Fruit fly (Drosophila melanogaster) whole organism, embryonic: ENCODE results near the gene Fcp3C.
A peak's percentile ranks its signal among the peaks of the same experiment; 100 is the strongest.

ENCODE experiments used
- Atf3 ChIP-seq: fragments of 200-800 bp; sonication (Bioruptor generic); optimal IDR thresholded peaks from 3 replicates; lab custom pipeline; 2016; ENCODE audit warnings: missing biosample characterization, missing genetic modification characterization
- CG11085 ChIP-seq: fragments of 200-800 bp; sonication (Bioruptor generic); IDR thresholded peaks from 2 replicates; pipeline ENCODE4 v1.3.6; 2022; ENCODE audit warnings: missing biosample characterization, missing genetic modification characterization
- CG11247 ChIP-seq: fragments of 200-800 bp; sonication (Bioruptor generic); IDR thresholded peaks from 2 replicates; pipeline ENCODE4 v1.3.6; 2022; ENCODE audit warnings: missing biosample characterization, missing genetic modification characterization
- CG11504 ChIP-seq: fragments of 200-800 bp; sonication (Bioruptor generic); optimal IDR thresholded peaks from 3 replicates; lab custom pipeline; 2019; ENCODE audit warnings: missing biosample characterization, mild to moderate bottlenecking, missing genetic modification characterization, moderate library complexity
- CG12219 ChIP-seq: fragments of 200-800 bp; sonication (Bioruptor generic); optimal IDR thresholded peaks from 3 replicates; lab custom pipeline; 2018; ENCODE audit warnings: missing biosample characterization, mild to moderate bottlenecking, missing genetic modification characterization
- CG12942 ChIP-seq: fragments of 200-800 bp; sonication (Bioruptor generic); optimal IDR thresholded peaks from 3 replicates; lab custom pipeline; 2016; ENCODE audit warnings: missing biosample characterization, missing genetic modification characterization
- CG15601 ChIP-seq: fragments of 200-800 bp; sonication (Bioruptor generic); optimal IDR thresholded peaks from 3 replicates; lab custom pipeline; 2019; ENCODE audit warnings: missing biosample characterization, mild to moderate bottlenecking, missing genetic modification characterization, moderate library complexity
- CG16813 ChIP-seq: fragments of 200-800 bp; sonication (Bioruptor generic); IDR thresholded peaks from 3 replicates; pipeline ENCODE4 v1.3.6; 2022; ENCODE audit warnings: missing biosample characterization, missing genetic modification characterization; ENCODE audit not compliant: partially characterized antibody
- CG16863 ChIP-seq: fragments of 200-800 bp; sonication (Bioruptor generic); optimal IDR thresholded peaks from 3 replicates; lab custom pipeline; 2016; ENCODE audit warnings: missing biosample characterization, missing genetic modification characterization
- CG17186 ChIP-seq: fragments of 200-800 bp; sonication (Bioruptor generic); optimal IDR thresholded peaks from 3 replicates; lab custom pipeline; 2017; ENCODE audit warnings: missing biosample characterization, missing genetic modification reagents, missing genetic modification characterization
- CG31441 ChIP-seq: fragments of 200-800 bp; sonication (Bioruptor generic); IDR thresholded peaks from 2 replicates; pipeline ENCODE4 v1.3.6; 2022; ENCODE audit warnings: missing biosample characterization, missing genetic modification characterization
- CG3281 ChIP-seq: fragments of 200-800 bp; sonication (Bioruptor generic); optimal IDR thresholded peaks from 3 replicates; lab custom pipeline; 2017; ENCODE audit warnings: missing biosample characterization, mild to moderate bottlenecking, missing genetic modification characterization
- CG34376 ChIP-seq: fragments of 200-800 bp; sonication (Bioruptor generic); optimal IDR thresholded peaks from 2 replicates; lab custom pipeline; 2018; ENCODE audit warnings: missing biosample characterization, mild to moderate bottlenecking, missing genetic modification characterization
- CG34422 ChIP-seq: fragments of 200-800 bp; sonication (Bioruptor generic); IDR thresholded peaks from 3 replicates; pipeline ENCODE4 v1.3.6; 2022; ENCODE audit warnings: missing biosample characterization, missing genetic modification characterization
- CG3847 ChIP-seq: fragments of 200-800 bp; sonication (Bioruptor generic); IDR thresholded peaks from 2 replicates; pipeline ENCODE4 v1.3.6; 2022; ENCODE audit warnings: missing biosample characterization, missing genetic modification characterization
- CG3995 ChIP-seq: fragments of 200-800 bp; sonication (Bioruptor generic); optimal IDR thresholded peaks from 3 replicates; lab custom pipeline; 2016; ENCODE audit warnings: missing biosample characterization, missing genetic modification characterization
- CG4328 ChIP-seq: fragments of 200-800 bp; sonication (Bioruptor generic); optimal IDR thresholded peaks from 3 replicates; lab custom pipeline; 2017; ENCODE audit warnings: missing biosample characterization, missing genetic modification reagents, missing genetic modification characterization
- CG6272 ChIP-seq: fragments of 200-800 bp; sonication (Bioruptor generic); IDR thresholded peaks from 2 replicates; pipeline ENCODE4 v1.3.6; 2022; ENCODE audit warnings: missing biosample characterization, missing genetic modification characterization
- CG6854 ChIP-seq: fragments of 200-800 bp; sonication (Bioruptor generic); optimal IDR thresholded peaks from 3 replicates; lab custom pipeline; 2017; ENCODE audit warnings: missing biosample characterization, mild to moderate bottlenecking, missing genetic modification characterization
- CG7372 ChIP-seq: fragments of 200-800 bp; sonication (Bioruptor generic); IDR thresholded peaks from 2 replicates; pipeline ENCODE4 v1.3.6; 2022; ENCODE audit warnings: missing biosample characterization, missing genetic modification characterization
- CG7786 ChIP-seq: fragments of 200-800 bp; sonication (Bioruptor generic); optimal IDR thresholded peaks from 2 replicates; lab custom pipeline; 2016; ENCODE audit warnings: missing biosample characterization, missing genetic modification characterization
- CG7839 ChIP-seq: fragments of 200-800 bp; sonication (Bioruptor generic); optimal IDR thresholded peaks from 3 replicates; lab custom pipeline; 2018; ENCODE audit warnings: missing biosample characterization, mild to moderate bottlenecking, missing genetic modification characterization, moderate library complexity
- CG9797 ChIP-seq: fragments of 200-800 bp; sonication (Bioruptor generic); optimal IDR thresholded peaks from 3 replicates; lab custom pipeline; 2018; ENCODE audit warnings: missing biosample characterization, mild to moderate bottlenecking, missing genetic modification characterization
- Dad ChIP-seq: fragments of 200-800 bp; sonication (Bioruptor generic); optimal IDR thresholded peaks from 3 replicates; lab custom pipeline; 2016; ENCODE audit warnings: missing biosample characterization, missing genetic modification characterization
- Deaf1 ChIP-seq: fragments of 200-800 bp; optimal IDR thresholded peaks from 3 replicates; lab custom pipeline; 2019; ENCODE audit warnings: missing biosample characterization, mild to moderate bottlenecking, missing genetic modification characterization, moderate library complexity
- H15 ChIP-seq: fragments of 200-800 bp; sonication (Bioruptor generic); IDR thresholded peaks from 3 replicates; pipeline ENCODE4 v1.3.6; 2022; ENCODE audit warnings: missing biosample characterization, missing genetic modification characterization
- Hr39 ChIP-seq: fragments of >200 bp; optimal IDR thresholded peaks from 2 replicates; lab custom pipeline; 2017
- Hr51 ChIP-seq, 2 experiments: fragments of 200-800 bp; sonication (Bioruptor generic); optimal IDR thresholded peaks; 2 replicates in 1 of 2; 3 replicates in 1 of 2; lab custom pipeline; 2016 to 2018; ENCODE audit warnings: missing biosample characterization in 2 of 2, missing genetic modification characterization in 2 of 2, mild to moderate bottlenecking in 1 of 2, moderate library complexity in 1 of 2
- Jarid2 ChIP-seq: fragments of 200-800 bp; sonication (Bioruptor generic); optimal IDR thresholded peaks from 3 replicates; lab custom pipeline; 2017; ENCODE audit warnings: mild to moderate bottlenecking, missing biosample characterization, missing genetic modification reagents, missing genetic modification characterization
- Med ChIP-seq: fragments of 200-800 bp; sonication (Bioruptor generic); peaks from one replicate; lab custom pipeline; 2016; ENCODE audit warnings: missing biosample characterization, missing genetic modification characterization, mild to moderate bottlenecking, inconsistent platforms, moderate library complexity
- NfI ChIP-seq: fragments of 200-800 bp; sonication (Bioruptor generic); optimal IDR thresholded peaks from 3 replicates; lab custom pipeline; 2018; ENCODE audit warnings: missing biosample characterization, mild to moderate bottlenecking, missing genetic modification characterization, moderate library complexity
- Ravus ChIP-seq: fragments of 200-800 bp; sonication (Bioruptor generic); IDR thresholded peaks from 2 replicates; pipeline ENCODE4 v1.3.6; 2022; ENCODE audit warnings: missing biosample characterization, missing genetic modification characterization
- Sry-δ ChIP-seq: fragments of 200-800 bp; sonication (Bioruptor generic); optimal IDR thresholded peaks from 2 replicates; lab custom pipeline; 2016; ENCODE audit warnings: missing biosample characterization, missing genetic modification characterization
- TFAM ChIP-seq: fragments of 200-800 bp; sonication (Bioruptor generic); optimal IDR thresholded peaks from 2 replicates; lab custom pipeline; 2017; ENCODE audit warnings: missing biosample characterization, missing genetic modification characterization, inconsistent platforms
- Tbp ChIP-seq: fragments of >200 bp; optimal IDR thresholded peaks from 2 replicates; lab custom pipeline; 2018; ENCODE audit warnings: missing biosample characterization, missing genetic modification characterization
- ab ChIP-seq: fragments of 200-800 bp; sonication (Bioruptor generic); optimal IDR thresholded peaks from 2 replicates; lab custom pipeline; 2016; ENCODE audit warnings: missing biosample characterization, missing genetic modification characterization
- aop ChIP-seq: fragments of 200-800 bp; sonication (Bioruptor generic); IDR thresholded peaks from 2 replicates; pipeline ENCODE4 v1.3.6; 2022; ENCODE audit warnings: missing biosample characterization, missing genetic modification characterization
- caup ChIP-seq: fragments of 200-800 bp; sonication (Bioruptor generic); optimal IDR thresholded peaks from 3 replicates; lab custom pipeline; 2017; ENCODE audit warnings: missing biosample characterization, mild to moderate bottlenecking, missing genetic modification characterization, moderate library complexity; ENCODE audit not compliant: severe bottlenecking
- grau ChIP-seq: fragments of 200-800 bp; optimal IDR thresholded peaks from 3 replicates; lab custom pipeline; 2019; ENCODE audit warnings: missing biosample characterization, mild to moderate bottlenecking, missing genetic modification characterization, moderate library complexity
- grn ChIP-seq: fragments of 200-800 bp; sonication (Bioruptor generic); optimal IDR thresholded peaks from 3 replicates; lab custom pipeline; 2017; ENCODE audit warnings: missing biosample characterization, missing genetic modification characterization
- kni ChIP-seq: fragments of 200-800 bp; sonication (Bioruptor generic); optimal IDR thresholded peaks from 3 replicates; lab custom pipeline; 2017; ENCODE audit warnings: mild to moderate bottlenecking, missing biosample characterization, missing genetic modification reagents, missing genetic modification characterization
- maf-S ChIP-seq: fragments of 200-800 bp; sonication (Bioruptor generic); optimal IDR thresholded peaks from 2 replicates; lab custom pipeline; 2016; ENCODE audit warnings: missing biosample characterization, missing genetic modification characterization
- odd ChIP-seq: fragments of 200-800 bp; sonication (Bioruptor generic); optimal IDR thresholded peaks from 2 replicates; lab custom pipeline; 2017; ENCODE audit warnings: missing biosample characterization, mild to moderate bottlenecking, missing genetic modification characterization
- pzg ChIP-seq: fragments of 200-800 bp; sonication (Bioruptor generic); optimal IDR thresholded peaks from 3 replicates; lab custom pipeline; 2018; ENCODE audit warnings: missing biosample characterization, mild to moderate bottlenecking, missing genetic modification characterization, moderate library complexity
- sd ChIP-seq: fragments of 200-800 bp; sonication (Bioruptor generic); optimal IDR thresholded peaks from 3 replicates; lab custom pipeline; 2018; ENCODE audit warnings: missing biosample characterization, mild to moderate bottlenecking, missing genetic modification characterization, moderate library complexity
- slou ChIP-seq: fragments of 200-800 bp; sonication (Bioruptor generic); optimal IDR thresholded peaks from 3 replicates; lab custom pipeline; 2016; ENCODE audit warnings: missing biosample characterization, missing genetic modification characterization
- tio ChIP-seq: fragments of 200-800 bp; sonication (Bioruptor generic); optimal IDR thresholded peaks from 2 replicates; lab custom pipeline; 2017; ENCODE audit warnings: missing biosample characterization, missing genetic modification characterization, inconsistent platforms
- tup ChIP-seq: fragments of 200-800 bp; sonication (Bioruptor generic); optimal IDR thresholded peaks from 2 replicates; lab custom pipeline; 2016; ENCODE audit warnings: missing biosample characterization, mild to moderate bottlenecking, missing genetic modification characterization, moderate library complexity
- zf30C ChIP-seq: fragments of 200-800 bp; sonication (Bioruptor generic); optimal IDR thresholded peaks from 3 replicates; lab custom pipeline; 2018; ENCODE audit warnings: missing biosample characterization, mild to moderate bottlenecking, missing genetic modification characterization

Fcp3C gene

DNA sequence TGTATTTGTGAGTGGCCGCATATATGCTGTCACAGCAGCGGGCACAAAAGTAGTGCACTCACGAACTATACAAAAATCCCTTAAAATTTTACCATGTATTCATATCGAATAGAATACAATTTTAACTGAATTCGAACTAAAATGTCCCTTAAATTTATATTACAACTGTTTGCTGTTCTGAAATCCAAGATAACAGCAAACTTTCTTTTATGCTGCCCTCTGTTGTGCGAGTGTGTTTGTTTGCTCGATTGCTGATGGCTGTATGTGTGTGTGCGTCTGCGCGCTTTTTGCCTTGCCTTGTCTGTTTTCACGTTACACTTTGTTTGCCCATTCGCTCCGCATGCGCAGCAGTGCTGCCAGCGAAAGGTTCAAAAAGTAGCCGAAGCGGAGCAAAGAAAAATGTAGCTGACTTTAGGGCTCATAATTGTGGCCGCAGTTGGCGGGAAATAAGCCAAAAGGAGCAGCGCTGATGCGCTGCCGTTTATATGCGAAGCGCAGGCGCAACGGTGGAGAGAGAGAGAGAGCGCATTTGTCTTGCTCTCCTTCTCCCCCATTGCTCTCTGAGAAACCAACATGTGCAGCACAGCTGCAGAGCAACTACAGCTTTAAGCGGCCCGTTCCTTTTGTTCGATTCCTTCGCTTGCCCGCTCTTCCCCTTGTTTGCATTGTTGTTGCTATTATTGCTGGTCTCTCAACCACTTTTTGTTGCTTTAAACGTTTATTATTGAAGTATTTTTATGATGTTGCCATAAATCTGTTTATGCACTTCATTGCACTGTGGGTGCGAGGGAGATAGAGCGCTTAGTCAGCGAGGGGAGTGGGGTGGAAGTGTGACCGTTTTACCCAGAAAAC, 11.6 kb downstream of the Fcp3C start (continued):
- TF ChIP-seq CG11504 (tag; lab: Kevin White, UChicago) = peak; percentile 93
- TF ChIP-seq Jarid2 (GFP tag; lab: Kevin White, UChicago) = peak; percentile 67
- TF ChIP-seq Tbp (GFP tag; lab: Kevin White, UChicago) = peak; percentile 49
- TF ChIP-seq Hr51 (GFP tag; optimal IDR thresholded peaks at IDR 0.05; lab: Kevin White, UChicago) = peak; percentile 88 to 95
- TF ChIP-seq Med (GFP tag; lab: Kevin White, UChicago) = peak; percentile 98
- peak; percentile 86 for TF ChIP-seq CG6272 (GFP tag; lab: Robert Waterston, UW)
- TF ChIP-seq CG11085 (GFP tag; lab: Robert Waterston, UW) = peak; percentile 65; the same call in 1 of the 2 replicates
- TF ChIP-seq CG11247 = peak; percentile 84
- peak; percentile 66 for TF ChIP-seq Deaf1 (tag; lab: Kevin White, UChicago)
- TF ChIP-seq CG34422 (GFP tag; lab: Robert Waterston, UW) = peak; percentile 94
- peak; percentile 95 for TF ChIP-seq CG12219 (GFP tag; lab: Kevin White, UChicago)
- TF ChIP-seq sd (tag; lab: Kevin White, UChicago) = peak; percentile 67
- TF ChIP-seq CG6854 = peak; percentile 80
- TF ChIP-seq maf-S (GFP tag; lab: Kevin White, UChicago) = peak; percentile 90
- peak; percentile 86 for TF ChIP-seq odd (GFP tag; lab: Kevin White, UChicago)
- peak; percentile 79 for TF ChIP-seq TFAM (GFP tag; lab: Kevin White, UChicago)
- peak; percentile 88 for TF ChIP-seq CG12942 (GFP tag; lab: Kevin White, UChicago)
- TF ChIP-seq CG7786 = peak; percentile 90
- peak; percentile 88 for TF ChIP-seq caup (GFP tag; lab: Kevin White, UChicago)
- peak; percentile 60 for TF ChIP-seq Ravus (GFP tag; lab: Robert Waterston, UW)
- peak; percentile 86 for TF ChIP-seq Dad
- peak; percentile 29 for TF ChIP-seq zf30C (GFP tag; lab: Kevin White, UChicago)
- peak; percentile 56 for TF ChIP-seq Sry-δ (GFP tag; lab: Kevin White, UChicago)
- TF ChIP-seq CG4328 (GFP tag; lab: Kevin White, UChicago) = peak; percentile 80
- TF ChIP-seq Hr39 (lab: Kevin White, UChicago) = no peak
- peak; percentile 93 for TF ChIP-seq CG31441 (GFP tag; lab: Robert Waterston, UW)
- TF ChIP-seq CG3281 = peak; percentile 84
- TF ChIP-seq tup (GFP tag; lab: Kevin White, UChicago) = peak; percentile 77
- peak; percentile 88 for TF ChIP-seq NfI (GFP tag; lab: Kevin White, UChicago)
- peak; percentile 92 for TF ChIP-seq CG15601 (tag; lab: Kevin White, UChicago)
- peak; percentile 90 for TF ChIP-seq H15 (GFP tag; lab: Robert Waterston, UW)
- TF ChIP-seq CG3847 (GFP tag; lab: Robert Waterston, UW) = peak; percentile 79
- peak; percentile 47 for TF ChIP-seq CG9797 (GFP tag; lab: Kevin White, UChicago)
- peak; percentile 96 for TF ChIP-seq kni
- peak; percentile 46 for TF ChIP-seq CG3995 (GFP tag; lab: Kevin White, UChicago)
- peak; percentile 52 for TF ChIP-seq CG34376 (GFP tag; lab: Kevin White, UChicago)
- no peak for TF ChIP-seq tio (GFP tag; lab: Kevin White, UChicago)
- peak; percentile 80 for TF ChIP-seq CG7372
- TF ChIP-seq grn (GFP tag; lab: Kevin White, UChicago) = peak; percentile 76
- peak; percentile 79 for TF ChIP-seq ab (GFP tag; lab: Kevin White, UChicago)
- peak; percentile 94 for TF ChIP-seq CG16863
- TF ChIP-seq CG7839 (tag; lab: Kevin White, UChicago) = peak; percentile 96
- peak; percentile 73 for TF ChIP-seq aop (GFP tag; lab: Robert Waterston, UW)
- peak; percentile 92 for TF ChIP-seq grau
- TF ChIP-seq slou (GFP tag; lab: Kevin White, UChicago) = peak; percentile 78
- TF ChIP-seq CG16813 (GFP tag; lab: Robert Waterston, UW) = no peak
- peak; percentile 74 for TF ChIP-seq CG17186
- peak; percentile 90 for TF ChIP-seq Atf3 (GFP tag; lab: Kevin White, UChicago)
- no peak for TF ChIP-seq pzg (GFP tag; lab: Kevin White, UChicago)
